Fruit fly (Drosophila melanogaster) whole organism, embryonic: ENCODE measurements around the gene eIF2gamma.
A peak's percentile ranks its signal among the peaks of the same experiment; 100 is the strongest.

Experiments
- Bdp1 ChIP-seq: fragments of 200-800 bp; sonication (Bioruptor generic); optimal IDR thresholded peaks from 3 replicates; lab custom pipeline; 2016; ENCODE audit warnings: missing biosample characterization, missing genetic modification characterization
- Bgb ChIP-seq: fragments of 200-800 bp; sonication (Bioruptor generic); IDR thresholded peaks from 2 replicates; pipeline ENCODE4 v1.3.6; 2022; ENCODE audit warnings: missing biosample characterization, missing genetic modification characterization; ENCODE audit not compliant: partially characterized antibody
- CG10654 ChIP-seq: fragments of 200-800 bp; sonication (Bioruptor generic); optimal IDR thresholded peaks from 2 replicates; lab custom pipeline; 2016; ENCODE audit warnings: missing biosample characterization, missing genetic modification characterization
- CG10959 ChIP-seq: fragments of 200-800 bp; sonication (Bioruptor generic); IDR thresholded peaks from 2 replicates; pipeline ENCODE4 v1.3.6; 2022; ENCODE audit warnings: missing biosample characterization, missing genetic modification characterization
- CG12942 ChIP-seq: fragments of 200-800 bp; sonication (Bioruptor generic); optimal IDR thresholded peaks from 3 replicates; lab custom pipeline; 2016; ENCODE audit warnings: missing biosample characterization, missing genetic modification characterization
- CG13624 ChIP-seq: fragments of 200-800 bp; sonication (Bioruptor generic); optimal IDR thresholded peaks from 2 replicates; lab custom pipeline; 2016; ENCODE audit warnings: missing biosample characterization, missing genetic modification characterization
- CG15479 ChIP-seq: fragments of 200-800 bp; sonication (Bioruptor generic); optimal IDR thresholded peaks from 3 replicates; lab custom pipeline; 2019; ENCODE audit warnings: missing biosample characterization, mild to moderate bottlenecking, missing genetic modification characterization, moderate library complexity
- CG15514 ChIP-seq: fragments of 200-800 bp; sonication (Bioruptor generic); optimal IDR thresholded peaks from 3 replicates; lab custom pipeline; 2017; ENCODE audit warnings: missing biosample characterization, missing genetic modification characterization, mild to moderate bottlenecking, moderate library complexity, missing genetic modification reagents
- CG15601 ChIP-seq: fragments of 200-800 bp; sonication (Bioruptor generic); optimal IDR thresholded peaks from 3 replicates; lab custom pipeline; 2019; ENCODE audit warnings: missing biosample characterization, mild to moderate bottlenecking, missing genetic modification characterization, moderate library complexity
- CG16813 ChIP-seq: fragments of 200-800 bp; sonication (Bioruptor generic); IDR thresholded peaks from 3 replicates; pipeline ENCODE4 v1.3.6; 2022; ENCODE audit warnings: missing biosample characterization, missing genetic modification characterization; ENCODE audit not compliant: partially characterized antibody
- CG2116 ChIP-seq: fragments of 200-800 bp; sonication (Bioruptor generic); optimal IDR thresholded peaks from 3 replicates; lab custom pipeline; 2018; ENCODE audit warnings: missing biosample characterization, mild to moderate bottlenecking, missing genetic modification characterization
- CG2875 ChIP-seq: fragments of 200-800 bp; sonication (Bioruptor generic); optimal IDR thresholded peaks from 2 replicates; lab custom pipeline; 2017; ENCODE audit warnings: missing biosample characterization, mild to moderate bottlenecking, missing genetic modification characterization, missing genetic modification reagents
- CG32532 ChIP-seq: fragments of 200-800 bp; sonication (Bioruptor generic); IDR thresholded peaks from 2 replicates; pipeline ENCODE4 v1.3.6; 2022; ENCODE audit warnings: missing biosample characterization, missing genetic modification characterization
- CG33557 ChIP-seq: fragments of 200-800 bp; sonication (Bioruptor generic); optimal IDR thresholded peaks from 2 replicates; lab custom pipeline; 2019; ENCODE audit warnings: missing biosample characterization, mild to moderate bottlenecking, missing genetic modification characterization, moderate library complexity
- CG3847 ChIP-seq: fragments of 200-800 bp; sonication (Bioruptor generic); IDR thresholded peaks from 2 replicates; pipeline ENCODE4 v1.3.6; 2022; ENCODE audit warnings: missing biosample characterization, missing genetic modification characterization
- CG6689 ChIP-seq: fragments of 200-800 bp; sonication (Bioruptor generic); IDR thresholded peaks from 2 replicates; pipeline ENCODE4 v1.3.6; 2022; ENCODE audit warnings: missing biosample characterization, missing genetic modification characterization
- CG8089 ChIP-seq: fragments of 200-800 bp; sonication (Bioruptor generic); optimal IDR thresholded peaks from 3 replicates; lab custom pipeline; 2016; ENCODE audit warnings: missing biosample characterization, missing genetic modification characterization
- CG8359 ChIP-seq: fragments of 200-800 bp; sonication (Bioruptor generic); optimal IDR thresholded peaks from 2 replicates; lab custom pipeline; 2017; ENCODE audit warnings: missing biosample characterization, mild to moderate bottlenecking, missing genetic modification characterization, borderline replicate concordance
- CG8944 ChIP-seq: fragments of 200-800 bp; sonication (Bioruptor generic); optimal IDR thresholded peaks from 3 replicates; lab custom pipeline; 2016; ENCODE audit warnings: missing biosample characterization, missing genetic modification characterization
- CHES-1-like ChIP-seq: fragments of 200-800 bp; sonication (Bioruptor generic); optimal IDR thresholded peaks from 2 replicates; lab custom pipeline; 2016; ENCODE audit warnings: missing biosample characterization, missing genetic modification characterization
- Dbx ChIP-seq: fragments of 200-800 bp; sonication (Bioruptor generic); IDR thresholded peaks from 3 replicates; pipeline ENCODE4 v1.3.6; 2022; ENCODE audit warnings: missing biosample characterization, missing genetic modification characterization
- Dip3 ChIP-seq: fragments of 200-800 bp; sonication (Bioruptor generic); optimal IDR thresholded peaks from 3 replicates; lab custom pipeline; 2016; ENCODE audit warnings: missing biosample characterization, missing genetic modification characterization
- Dll ChIP-seq: fragments of 200-800 bp; sonication (Bioruptor generic); IDR thresholded peaks from 4 replicates; pipeline ENCODE4 v1.3.6; 2022; ENCODE audit warnings: missing biosample characterization, missing genetic modification characterization; ENCODE audit not compliant: partially characterized antibody
- ERR ChIP-seq: fragments of 200-800 bp; sonication (Bioruptor generic); optimal IDR thresholded peaks from 2 replicates; lab custom pipeline; 2016; ENCODE audit warnings: missing biosample characterization, missing genetic modification characterization
- H2.0 ChIP-seq: fragments of 200-800 bp; sonication (Bioruptor generic); IDR thresholded peaks from 2 replicates; pipeline ENCODE4 v1.3.6; 2022; ENCODE audit warnings: missing biosample characterization, missing genetic modification characterization
- Hey ChIP-seq: fragments of 200-800 bp; sonication (Bioruptor generic); optimal IDR thresholded peaks from 3 replicates; lab custom pipeline; 2018; ENCODE audit warnings: missing biosample characterization, mild to moderate bottlenecking, missing genetic modification characterization
- Hmx ChIP-seq: fragments of 200-800 bp; sonication (Bioruptor generic); optimal IDR thresholded peaks from 2 replicates; lab custom pipeline; 2016; ENCODE audit warnings: missing biosample characterization, missing genetic modification characterization
- Med ChIP-seq: fragments of 200-800 bp; sonication (Bioruptor generic); peaks from one replicate; lab custom pipeline; 2016; ENCODE audit warnings: missing biosample characterization, missing genetic modification characterization, mild to moderate bottlenecking, inconsistent platforms, moderate library complexity
- NK7.1 ChIP-seq: fragments of 200-800 bp; sonication (Bioruptor generic); optimal IDR thresholded peaks from 3 replicates; lab custom pipeline; 2016; ENCODE audit warnings: missing biosample characterization, missing genetic modification characterization
- Stat92E ChIP-seq, 3 experiments: fragments of >200 bp in 2 of 3; fragments of 200-800 bp in 1 of 3; sonication (Bioruptor generic) in 1 of 3; optimal IDR thresholded peaks; 2 replicates each; lab custom pipeline; 2017 to 2019; ENCODE audit warnings: missing biosample characterization in 3 of 3, missing genetic modification characterization in 3 of 3, mild to moderate bottlenecking in 1 of 3, moderate library complexity in 1 of 3
- dmrt99B ChIP-seq: fragments of 200-800 bp; sonication (Bioruptor generic); optimal IDR thresholded peaks from 2 replicates; lab custom pipeline; 2018; ENCODE audit warnings: missing biosample characterization, mild to moderate bottlenecking, missing genetic modification characterization, moderate library complexity
- emc ChIP-seq: fragments of 200-800 bp; sonication (Bioruptor generic); optimal IDR thresholded peaks from 2 replicates; lab custom pipeline; 2016; ENCODE audit warnings: missing biosample characterization, missing genetic modification characterization
- esg ChIP-seq: fragments of 200-800 bp; sonication (Bioruptor generic); conservative IDR thresholded peaks from 2 replicates; pipeline ENCODE4 v1.3.6; 2022; ENCODE audit warnings: missing biosample characterization, missing genetic modification characterization
- gt ChIP-seq: fragments of 200-800 bp; sonication (Bioruptor generic); IDR thresholded peaks from 2 replicates; pipeline ENCODE4 v1.3.6; 2022; ENCODE audit warnings: missing biosample characterization, missing genetic modification characterization
- ind ChIP-seq: fragments of 200-800 bp; sonication (Bioruptor generic); optimal IDR thresholded peaks from 3 replicates; lab custom pipeline; 2016; ENCODE audit warnings: missing biosample characterization, missing genetic modification characterization
- insv ChIP-seq, 2 experiments: fragments of 200-800 bp; sonication (Bioruptor generic); optimal IDR thresholded peaks; 3 replicates each; lab custom pipeline; 2016 to 2018; ENCODE audit warnings: missing biosample characterization in 2 of 2, missing genetic modification characterization in 2 of 2
- inv ChIP-seq: fragments of 200-800 bp; sonication (Bioruptor generic); IDR thresholded peaks from 2 replicates; pipeline ENCODE4 v1.3.6; 2022; ENCODE audit warnings: missing biosample characterization, missing genetic modification characterization; ENCODE audit not compliant: partially characterized antibody
- ken ChIP-seq: fragments of 200-800 bp; sonication (Bioruptor generic); IDR thresholded peaks from 3 replicates; pipeline ENCODE4 v1.3.6; 2022; ENCODE audit warnings: missing biosample characterization, missing genetic modification characterization
- lilli ChIP-seq: fragments of 200-800 bp; sonication (Bioruptor generic); optimal IDR thresholded peaks from 3 replicates; lab custom pipeline; 2016; ENCODE audit warnings: missing biosample characterization, missing genetic modification characterization
- luna ChIP-seq: fragments of 200-800 bp; sonication (Bioruptor generic); optimal IDR thresholded peaks from 2 replicates; lab custom pipeline; 2016; ENCODE audit warnings: missing biosample characterization, missing genetic modification characterization
- nerfin-2 ChIP-seq: fragments of 200-800 bp; sonication (Bioruptor generic); IDR thresholded peaks from 2 replicates; pipeline ENCODE4 v1.3.6; 2022; ENCODE audit warnings: missing biosample characterization, missing genetic modification characterization; ENCODE audit not compliant: partially characterized antibody
- ro ChIP-seq: fragments of 200-800 bp; sonication (Bioruptor generic); IDR thresholded peaks from 2 replicates; pipeline ENCODE4 v1.3.6; 2022; ENCODE audit warnings: missing biosample characterization, missing genetic modification characterization
- salm ChIP-seq: fragments of 200-800 bp; sonication (Bioruptor generic); optimal IDR thresholded peaks from 2 replicates; lab custom pipeline; 2018; ENCODE audit warnings: missing biosample characterization, mild to moderate bottlenecking, missing genetic modification characterization
- sens ChIP-seq: fragments of 200-800 bp; sonication (Bioruptor generic); peaks from one replicate; lab custom pipeline; 2016; ENCODE audit warnings: missing biosample characterization, missing genetic modification characterization
- sim ChIP-seq: fragments of 200-800 bp; sonication (Bioruptor generic); IDR thresholded peaks from 2 replicates; pipeline ENCODE4 v1.3.6; 2022; ENCODE audit warnings: missing biosample characterization, missing genetic modification characterization
- sima ChIP-seq: fragments of 200-800 bp; sonication (Bioruptor generic); optimal IDR thresholded peaks from 2 replicates; lab custom pipeline; 2016; ENCODE audit warnings: missing biosample characterization, missing genetic modification characterization
- sisA ChIP-seq: fragments of 200-800 bp; sonication (Bioruptor generic); IDR thresholded peaks from 2 replicates; pipeline ENCODE4 v1.3.6; 2022; ENCODE audit warnings: missing biosample characterization, missing genetic modification characterization
- slp2 ChIP-seq: fragments of 200-800 bp; sonication (Bioruptor generic); optimal IDR thresholded peaks from 2 replicates; lab custom pipeline; 2016; ENCODE audit warnings: missing biosample characterization, missing genetic modification characterization
- tna ChIP-seq: fragments of 200-800 bp; sonication (Bioruptor generic); IDR thresholded peaks from 2 replicates; pipeline ENCODE4 v1.3.6; 2022; ENCODE audit warnings: missing biosample characterization, missing genetic modification characterization; ENCODE audit not compliant: partially characterized antibody
- vfl ChIP-seq: fragments of 200-800 bp; sonication (Bioruptor generic); optimal IDR thresholded peaks from 2 replicates; lab custom pipeline; 2016; ENCODE audit warnings: missing biosample characterization, missing genetic modification characterization
- vnd ChIP-seq: fragments of 200-800 bp; sonication (Bioruptor generic); IDR thresholded peaks from 3 replicates; pipeline ENCODE4 v1.3.6; 2022; ENCODE audit warnings: missing biosample characterization, missing genetic modification characterization; ENCODE audit not compliant: partially characterized antibody

Gene eIF2gamma

dm6 chr3R:15225279-15225730 lies 38.0 kb downstream of the eIF2gamma start, which contains the start of the genes CG31344 and Caf1-55:
TSS of gene CG31344 (minus strand) at chr3R:15225329.
TSS of gene Caf1-55 (plus strand) at chr3R:15225576.
- TF ChIP-seq CG13624 (peak; percentile 12), CG15514 (peak; percentile 68), Bgb (GFP tag; lab: Robert Waterston, UW) (peak; percentile 87), ERR (GFP tag; lab: Kevin White, UChicago) (no peak), CG3847 (GFP tag; lab: Robert Waterston, UW) (peak; percentile 38; the same call in 1 of the 2 replicates), H2.0 (GFP tag; lab: Robert Waterston, UW) (no peak), luna (GFP tag; lab: Kevin White, UChicago) (no peak), CG6689 (GFP tag; lab: Robert Waterston, UW) (no peak), Dbx (GFP tag; lab: Robert Waterston, UW) (no peak), inv (GFP tag; lab: Robert Waterston, UW) (peak; percentile 58; the same call in 1 of the 2 replicates), CG33557 (GFP tag; lab: Kevin White, UChicago) (no peak), CG8359 (GFP tag; lab: Kevin White, UChicago) (no peak), emc (no peak), nerfin-2 (GFP tag; lab: Robert Waterston, UW) (peak; percentile 83), sens (GFP tag; lab: Kevin White, UChicago) (peak; percentile 70), ind (GFP tag; lab: Kevin White, UChicago) (no peak), CG16813 (GFP tag; lab: Robert Waterston, UW) (peak; percentile 71), gt (GFP tag; lab: Robert Waterston, UW) (no peak), CG8089 (GFP tag; lab: Kevin White, UChicago) (no peak), vfl (GFP tag; lab: Kevin White, UChicago) (no peak), CG2116 (peak; percentile 85), CG8944 (GFP tag; lab: Kevin White, UChicago) (no peak), CG10654 (GFP tag; lab: Kevin White, UChicago) (no peak), Hmx (no peak), insv (GFP tag; optimal IDR thresholded peaks at IDR 0.05; lab: Kevin White, UChicago) (peak in 1 of 2 experiments; percentile 18), esg (GFP tag; lab: Robert Waterston, UW) (no peak), ken (GFP tag; lab: Robert Waterston, UW) (peak; percentile 16; the same call in 1 of the 3 replicates), CHES-1-like (peak; percentile 71), CG10959 (GFP tag; lab: Robert Waterston, UW) (no peak), dmrt99B (no peak), lilli (GFP tag; lab: Kevin White, UChicago) (peak; percentile 37), Bdp1 (GFP tag; lab: Kevin White, UChicago) (no peak), vnd (GFP tag; lab: Robert Waterston, UW) (peak; percentile 61; the same call in 2 of the 3 replicates), NK7.1 (GFP tag; lab: Kevin White, UChicago) (no peak), sisA (GFP tag; lab: Robert Waterston, UW) (no peak), CG15601 (tag; lab: Kevin White, UChicago) (peak; percentile 32), CG15479 (GFP tag; lab: Kevin White, UChicago) (no peak), CG32532 (GFP tag; lab: Robert Waterston, UW) (no peak), sim (no peak), CG2875 (GFP tag; lab: Kevin White, UChicago) (no peak), Hey (tag; lab: Kevin White, UChicago) (no peak), Med (GFP tag; lab: Kevin White, UChicago) (peak; percentile 74), Dll (GFP tag; lab: Robert Waterston, UW) (peak; percentile 86), Dip3 (no peak), tna (peak; percentile 44; the same call in 1 of the 2 replicates), ro (GFP tag; lab: Robert Waterston, UW) (no peak), CG12942 (GFP tag; lab: Kevin White, UChicago) (no peak), Stat92E (GFP tag; optimal IDR thresholded peaks at IDR 0.05; lab: Kevin White, UChicago) (peak in 1 of 3 experiments; percentile 69), sima (no peak), slp2 (GFP tag; lab: Kevin White, UChicago) (no peak), salm (tag; lab: Kevin White, UChicago) (no peak)
